Fruit fly (Drosophila melanogaster) whole organism: ENCODE data around the gene CG17129.

Source experiments
- CG8478 ChIP-seq: fragments of >200 bp; optimal IDR thresholded peaks from 2 replicates; lab custom pipeline; 2018; ENCODE audit warnings: inconsistent platforms
- Dll ChIP-seq: fragments of >200 bp; optimal IDR thresholded peaks from 2 replicates; lab custom pipeline; 2017
- EcR ChIP-seq, 2 experiments: fragments of >200 bp; optimal IDR thresholded peaks; 2 replicates each; lab custom pipeline; 2017; ENCODE audit warnings: missing biosample characterization in 2 of 2, missing genetic modification characterization in 2 of 2, missing genetic modification reagents in 2 of 2
- pan ChIP-seq: fragments of >200 bp; optimal IDR thresholded peaks from 2 replicates; lab custom pipeline; 2017
- psq ChIP-seq: fragments of >200 bp; optimal IDR thresholded peaks from 2 replicates; lab custom pipeline; 2017
- usp ChIP-seq: fragments of >200 bp; optimal IDR thresholded peaks from 2 replicates; lab custom pipeline; 2017; ENCODE audit warnings: missing biosample characterization, missing genetic modification characterization, mixed read lengths

DNA sequence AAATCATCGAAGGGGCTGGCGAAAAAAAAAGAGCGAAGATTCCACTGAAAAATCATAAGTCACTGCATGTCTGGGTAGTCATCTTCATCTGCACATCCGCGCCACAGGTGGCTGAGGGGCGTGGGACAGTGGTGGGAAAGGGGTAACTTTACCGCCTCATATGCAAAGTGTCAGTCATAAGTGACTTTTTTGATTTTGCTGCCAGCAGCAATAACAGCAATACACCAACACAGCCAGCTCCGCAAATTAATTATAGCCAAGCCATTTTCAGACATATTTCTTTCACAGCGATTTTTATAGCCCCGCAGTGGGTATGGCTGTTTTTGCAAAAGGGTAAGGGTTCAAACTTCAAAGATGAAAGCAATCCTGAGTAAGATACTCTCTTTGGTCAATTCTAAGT lies 38.3 kb upstream of the CG17129 start:
- TF ChIP-seq psq (lab: Kevin White, UChicago): no peak
- no peak for TF ChIP-seq pan (lab: Kevin White, UChicago)
- no peak for TF ChIP-seq Dll (lab: Kevin White, UChicago)
- no peak for TF ChIP-seq usp
- no peak for TF ChIP-seq CG8478 (lab: Kevin White, UChicago)
- no peak for TF ChIP-seq EcR (GFP tag; optimal IDR thresholded peaks at IDR 0.05; lab: Kevin White, UChicago)
